Worm (Caenorhabditis elegans) whole organism, L3 larva: ENCODE results near the gene srb-16.

Experiments
- R02D3.7 ChIP-seq: fragments of 150-350 bp; optimal IDR thresholded peaks from 2 replicates; lab custom pipeline; 2014; ENCODE audit warnings: missing biosample characterization, missing genetic modification characterization
- elt-3 ChIP-seq, 3 experiments: fragments of 150-350 bp in 1 of 3; sonication (generic microtip) in 2 of 3; optimal IDR thresholded peaks; 2 replicates in 2 of 3; 4 replicates in 1 of 3; lab custom pipeline; 2014 to 2017; ENCODE audit warnings: missing biosample characterization in 3 of 3, missing genetic modification characterization in 3 of 3
- nfya-1 ChIP-seq: sonication (generic microtip); optimal IDR thresholded peaks from 2 replicates; lab custom pipeline; 2017; ENCODE audit warnings: missing genetic modification characterization, mild to moderate bottlenecking, missing compliant biosample characterization, antibody characterized with exemption, moderate library complexity; ENCODE audit not compliant: insufficient read depth
- nhr-28 ChIP-seq: fragments of 150-350 bp; optimal IDR thresholded peaks from 2 replicates; lab custom pipeline; 2014; ENCODE audit warnings: missing biosample characterization, missing genetic modification characterization
- pqm-1 ChIP-seq: fragments of 150-350 bp; optimal IDR thresholded peaks from 2 replicates; lab custom pipeline; 2017; ENCODE audit warnings: missing biosample characterization, missing genetic modification characterization, inconsistent platforms
- unc-62 ChIP-seq: fragments of 150-350 bp; sonication (generic microtip); optimal IDR thresholded peaks from 4 replicates; lab custom pipeline; 2014; ENCODE audit warnings: missing biosample characterization, missing genetic modification reagents, missing genetic modification characterization
- zag-1 ChIP-seq: fragments of 150-350 bp; optimal IDR thresholded peaks from 2 replicates; lab custom pipeline; 2014; ENCODE audit warnings: missing biosample characterization, missing genetic modification characterization

ce11 chrII:5109693-5110092, 41.0 kb downstream of the srb-16 start, which contains the start of gene F09C12.2:
- TF ChIP-seq nfya-1 (tag; lab: Kevin White, UChicago) (no peak), nhr-28 (tag; lab: Kevin White, UChicago) (no peak), unc-62 (GFP tag; lab: Kevin White, UChicago) (no peak), zag-1 (tag; lab: Kevin White, UChicago) (no peak), R02D3.7 (no peak), pqm-1 (tag; lab: Kevin White, UChicago) (peak; percentile 38), elt-3 (tag; optimal IDR thresholded peaks at IDR 0.05; lab: Kevin White, UChicago) (no peak)
